Worm (Caenorhabditis elegans) whole organism, L3 larva: ENCODE measurements around the gene wdfy-2.

Source experiments
- ama-1 ChIP-seq: fragments of 150-350 bp; optimal IDR thresholded peaks from 2 replicates; lab custom pipeline; 2018
- fkh-10 ChIP-seq: sonication (generic microtip); optimal IDR thresholded peaks from 2 replicates; lab custom pipeline; 2017; ENCODE audit warnings: missing biosample characterization, missing genetic modification reagents, missing genetic modification characterization
- nhr-11 ChIP-seq: fragments of 150-350 bp; optimal IDR thresholded peaks from 2 replicates; lab custom pipeline; 2014; ENCODE audit warnings: missing biosample characterization, missing genetic modification characterization
- nhr-77 ChIP-seq: fragments of 150-350 bp; optimal IDR thresholded peaks from 2 replicates; lab custom pipeline; 2014; ENCODE audit warnings: missing biosample characterization, missing genetic modification characterization
- pqm-1 ChIP-seq: fragments of 150-350 bp; optimal IDR thresholded peaks from 2 replicates; lab custom pipeline; 2017; ENCODE audit warnings: missing biosample characterization, missing genetic modification characterization, inconsistent platforms
- unc-39 ChIP-seq: sonication (generic microtip); optimal IDR thresholded peaks from 4 replicates; lab custom pipeline; 2017; ENCODE audit warnings: missing biosample characterization, missing genetic modification characterization
- unc-62 ChIP-seq: fragments of 150-350 bp; sonication (generic microtip); optimal IDR thresholded peaks from 4 replicates; lab custom pipeline; 2014; ENCODE audit warnings: missing biosample characterization, missing genetic modification reagents, missing genetic modification characterization
- ztf-4 ChIP-seq: fragments of 150-350 bp; optimal IDR thresholded peaks from 2 replicates; lab custom pipeline; 2014; ENCODE audit warnings: missing biosample characterization, missing genetic modification characterization

- TF ChIP-seq ama-1 (lab: Kevin White, UChicago) (no peak), unc-62 (GFP tag; lab: Kevin White, UChicago) (no peak), ztf-4 (tag; lab: Kevin White, UChicago) (no peak), pqm-1 (tag; lab: Kevin White, UChicago) (peak; percentile 7), unc-39 (no peak), fkh-10 (GFP tag; lab: Kevin White, UChicago) (no peak), nhr-11 (tag; lab: Kevin White, UChicago) (no peak), nhr-77 (no peak)
Observed at ce11 chrII:9280048-9280772, 39.5 kb upstream of the wdfy-2 start, which contains the start of gene gldi-3.
